Worm (Caenorhabditis elegans) whole organism, L4/young adult: Measurements from ENCODE around the gene irg-1.

ENCODE experiments used
- W03F9.2 ChIP-seq: fragments of 150-350 bp; optimal IDR thresholded peaks from 2 replicates; lab custom pipeline; 2014; ENCODE audit warnings: missing biosample characterization, missing genetic modification characterization
- dao-5 ChIP-seq: sonication (generic microtip); optimal IDR thresholded peaks from 2 replicates; lab custom pipeline; 2016; ENCODE audit warnings: missing genotype, missing genetic modification characterization, moderate library complexity, missing compliant biosample characterization
- him-1 ChIP-seq: sonication (generic microtip); optimal IDR thresholded peaks from 2 replicates; lab custom pipeline; 2016; ENCODE audit warnings: missing genotype, missing genetic modification reagents, missing genetic modification characterization, missing compliant biosample characterization

ce11 chrV:3541117-3541516, 17.7 kb downstream of the irg-1 start, which contains the start of gene srbc-67:
- TF ChIP-seq him-1 (tag; lab: Kevin White, UChicago) (no peak), dao-5 (no peak), W03F9.2 (no peak)
